Worm (Caenorhabditis elegans) whole organism, early embryonic: ENCODE results near the gene R160.13.

Experiments used
- B0310.2 ChIP-seq: sonication (generic microtip); optimal IDR thresholded peaks from 2 replicates; lab custom pipeline; 2016; ENCODE audit warnings: mild to moderate bottlenecking, missing genetic modification characterization, missing compliant biosample characterization
- F13C5.2 ChIP-seq: sonication (generic microtip); optimal IDR thresholded peaks from 2 replicates; lab custom pipeline; 2017; ENCODE audit warnings: mild to moderate bottlenecking, missing genetic modification characterization, inconsistent platforms, missing compliant biosample characterization
- aly-1 ChIP-seq: sonication (generic microtip); optimal IDR thresholded peaks from 2 replicates; lab custom pipeline; 2016; ENCODE audit warnings: missing genetic modification characterization, missing compliant biosample characterization
- ama-1 ChIP-seq: fragments of 150-350 bp; optimal IDR thresholded peaks from 2 replicates; lab custom pipeline; 2014
- ceh-13 ChIP-seq: fragments of 200-800 bp; sonication (Bioruptor generic); optimal IDR thresholded peaks from 2 replicates; lab custom pipeline; 2018; ENCODE audit warnings: mild to moderate bottlenecking, missing genetic modification characterization, missing compliant biosample characterization
- ets-7 ChIP-seq: sonication (generic microtip); optimal IDR thresholded peaks from 2 replicates; lab custom pipeline; 2016; ENCODE audit warnings: missing genotype, missing genetic modification characterization, missing compliant biosample characterization
- flt-1 ChIP-seq: fragments of 200-800 bp; sonication (Bioruptor generic); IDR thresholded peaks from 2 replicates; pipeline ENCODE4 v1.3.6; 2022; ENCODE audit warnings: missing genetic modification characterization, missing compliant biosample characterization
- hmbx-1 ChIP-seq: sonication (generic microtip); optimal IDR thresholded peaks from 2 replicates; lab custom pipeline; 2016; ENCODE audit warnings: mild to moderate bottlenecking, missing genetic modification characterization, missing compliant biosample characterization
- hnd-1 ChIP-seq: sonication (generic microtip); optimal IDR thresholded peaks from 2 replicates; lab custom pipeline; 2016; ENCODE audit warnings: missing genetic modification characterization, missing compliant biosample characterization
- pes-1 ChIP-seq: fragments of 200-800 bp; sonication (Bioruptor generic); IDR thresholded peaks from 2 replicates; pipeline ENCODE4 v1.3.6; 2022; ENCODE audit warnings: missing genetic modification reagents, missing genetic modification characterization, missing compliant biosample characterization
- sea-1 ChIP-seq: fragments of 200-800 bp; sonication (Bioruptor generic); conservative IDR thresholded peaks from 2 replicates; pipeline ENCODE4 v1.3.6; 2022; ENCODE audit warnings: missing genetic modification characterization, missing compliant biosample characterization
- tbx-11 ChIP-seq: fragments of 200-800 bp; sonication (Bioruptor generic); IDR thresholded peaks from 2 replicates; pipeline ENCODE4 v1.3.6; 2022; ENCODE audit warnings: missing genetic modification characterization, missing compliant biosample characterization

DNA sequence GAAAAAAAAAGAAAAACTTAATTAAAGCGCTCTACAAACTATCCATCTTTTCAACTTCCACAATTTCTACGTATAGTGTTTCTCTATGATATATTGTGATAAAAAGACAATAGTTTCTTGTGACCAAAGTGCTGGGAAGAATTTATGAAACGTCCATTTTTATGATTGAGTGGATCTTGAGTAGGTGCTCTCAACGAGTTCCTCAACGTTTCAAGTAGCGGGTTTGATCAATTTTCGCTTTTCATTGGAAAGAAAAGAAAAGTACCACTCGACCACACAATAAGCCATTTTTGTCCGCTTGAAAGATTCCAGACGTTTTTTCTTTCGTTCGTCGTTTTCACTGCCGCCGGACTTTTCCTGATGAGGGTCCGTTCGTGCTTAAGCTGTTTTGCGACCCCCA is 26.1 kb upstream of the R160.13 start:
- no peak for TF ChIP-seq ceh-13 (GFP tag; lab: Kevin White, UChicago)
- no peak for TF ChIP-seq B0310.2 (tag; lab: Kevin White, UChicago)
- TF ChIP-seq pes-1 (GFP tag; lab: Robert Waterston, UW), result no peak
- no peak for TF ChIP-seq flt-1 (GFP tag; lab: Robert Waterston, UW)
- no peak for TF ChIP-seq ama-1
- TF ChIP-seq tbx-11 (GFP tag; lab: Robert Waterston, UW), result no peak
- TF ChIP-seq ets-7 (tag; lab: Kevin White, UChicago), result no peak
- no peak for TF ChIP-seq sea-1 (GFP tag; lab: Robert Waterston, UW)
- no peak for TF ChIP-seq hmbx-1 (tag; lab: Kevin White, UChicago)
- TF ChIP-seq hnd-1 (tag; lab: Kevin White, UChicago), result no peak
- TF ChIP-seq aly-1, result no peak
- no peak for TF ChIP-seq F13C5.2 (tag; lab: Kevin White, UChicago)
